Fruit fly (Drosophila melanogaster): ENCODE data around the gene zfh1.

The zfh1 gene

dm6 chr3R:30820707-30821319 lies 55.1 kb downstream of the zfh1 start:
- TF ChIP-seq Rel (GFP tag; optimal IDR thresholded peaks at IDR 0.05): no peak
- TF ChIP-seq Rel (tag; optimal IDR thresholded peaks at IDR 0.05): no peak
- TF ChIP-seq usp (GFP tag; optimal IDR thresholded peaks at IDR 0.05): no peak
- TF ChIP-seq br (GFP tag; optimal IDR thresholded peaks at IDR 0.05): no peak
- no peak for TF ChIP-seq tai (GFP tag; optimal IDR thresholded peaks at IDR 0.05)
- TF ChIP-seq ey (GFP tag; optimal IDR thresholded peaks at IDR 0.05): no peak
- no peak for TF ChIP-seq Dif (GFP tag; optimal IDR thresholded peaks at IDR 0.05; ENCODE audit: partially characterized antibody)
- TF ChIP-seq fru (GFP tag; optimal IDR thresholded peaks at IDR 0.05): no peak
- TF ChIP-seq OdsH (GFP tag; optimal IDR thresholded peaks at IDR 0.05): no peak
- no peak for TF ChIP-seq Hr83 (GFP tag; optimal IDR thresholded peaks at IDR 0.05; ENCODE audit: poor library complexity, severe bottlenecking)
- TF ChIP-seq dl (GFP tag; optimal IDR thresholded peaks at IDR 0.05; ENCODE audit: insufficient read depth in 1 of 2, partially characterized antibody in 2 of 2): no peak

dm6 chr3R:30821968-30822449 lies 56.3 kb downstream of the zfh1 start:
- no peak for TF ChIP-seq N (GFP tag; optimal IDR thresholded peaks at IDR 0.05)
- TF ChIP-seq fru (GFP tag; optimal IDR thresholded peaks at IDR 0.05): peak; percentile 10
- no peak for TF ChIP-seq GATAd (GFP tag; optimal IDR thresholded peaks at IDR 0.05)
- TF ChIP-seq lola (GFP tag; optimal IDR thresholded peaks at IDR 0.05): no peak
- peak; percentile 62 for TF ChIP-seq Dif (GFP tag; optimal IDR thresholded peaks at IDR 0.05; ENCODE audit: partially characterized antibody)
- no peak for TF ChIP-seq foxo (GFP tag; optimal IDR thresholded peaks at IDR 0.05)
- TF ChIP-seq CG32264 (GFP tag; optimal IDR thresholded peaks at IDR 0.05): no peak
- TF ChIP-seq h (GFP tag; optimal IDR thresholded peaks at IDR 0.05): no peak
- no peak for TF ChIP-seq sage (GFP tag; optimal IDR thresholded peaks at IDR 0.05)
- TF ChIP-seq jim (GFP tag; optimal IDR thresholded peaks at IDR 0.05): no peak
- TF ChIP-seq rgr (GFP tag; optimal IDR thresholded peaks at IDR 0.05): no peak
- TF ChIP-seq Hnf4 (GFP tag; optimal IDR thresholded peaks at IDR 0.05): no peak
- TF ChIP-seq ey (GFP tag; optimal IDR thresholded peaks at IDR 0.05): no peak
- no peak for TF ChIP-seq Mio (GFP tag; optimal IDR thresholded peaks at IDR 0.05)
- TF ChIP-seq woc (GFP tag; optimal IDR thresholded peaks at IDR 0.05): no peak
- peak; percentile 75 for TF ChIP-seq Rel (GFP tag; optimal IDR thresholded peaks at IDR 0.05)
- TF ChIP-seq Rel (tag; optimal IDR thresholded peaks at IDR 0.05): peak; percentile 99
- TF ChIP-seq Hr78 (GFP tag; optimal IDR thresholded peaks at IDR 0.05): no peak
- no peak for TF ChIP-seq sv (GFP tag; optimal IDR thresholded peaks at IDR 0.05)
- TF ChIP-seq Vsx2 (GFP tag; optimal IDR thresholded peaks at IDR 0.05; ENCODE audit: partially characterized antibody): peak; percentile 4
- TF ChIP-seq usp (GFP tag; optimal IDR thresholded peaks at IDR 0.05): no peak
- TF ChIP-seq dsf (GFP tag; optimal IDR thresholded peaks at IDR 0.05; ENCODE audit: borderline replicate concordance): no peak
- no peak for TF ChIP-seq dmrt93B (GFP tag; optimal IDR thresholded peaks at IDR 0.05)
- TF ChIP-seq psq (GFP tag; optimal IDR thresholded peaks at IDR 0.05): no peak
- no peak for TF ChIP-seq Hr83 (GFP tag; optimal IDR thresholded peaks at IDR 0.05; ENCODE audit: poor library complexity, severe bottlenecking)
- no peak for TF ChIP-seq CG9705 (GFP tag; optimal IDR thresholded peaks at IDR 0.05)
- TF ChIP-seq brk (GFP tag; optimal IDR thresholded peaks at IDR 0.05): no peak
- no peak for TF ChIP-seq Abd-B (GFP tag; optimal IDR thresholded peaks at IDR 0.05)
- TF ChIP-seq pan (optimal IDR thresholded peaks at IDR 0.05): no peak
- no peak for TF ChIP-seq Jra (GFP tag; optimal IDR thresholded peaks at IDR 0.05)
- TF ChIP-seq Sp1 (GFP tag; optimal IDR thresholded peaks at IDR 0.05): no peak
- no peak for TF ChIP-seq Dfd (GFP tag; optimal IDR thresholded peaks at IDR 0.05)
- TF ChIP-seq dl (GFP tag; optimal IDR thresholded peaks at IDR 0.05; ENCODE audit: insufficient read depth in 1 of 2, partially characterized antibody in 2 of 2): peak in 1 of 2 experiments; percentile 68
- TF ChIP-seq OdsH (GFP tag; optimal IDR thresholded peaks at IDR 0.05): no peak
- TF ChIP-seq br (GFP tag; optimal IDR thresholded peaks at IDR 0.05): no peak

dm6 chr3R:30827544-30827943 lies 61.8 kb downstream of the zfh1 start, which contains the start of gene CG15544:
TSS of gene CG15544 (plus strand) at chr3R:30827819.
- TF ChIP-seq psq (GFP tag; optimal IDR thresholded peaks at IDR 0.05): peak; percentile 3
- peak; percentile 74 for TF ChIP-seq Vsx2 (GFP tag; optimal IDR thresholded peaks at IDR 0.05; ENCODE audit: partially characterized antibody)
- peak in 1 of 2 experiments; percentile 49 for TF ChIP-seq dl (GFP tag; optimal IDR thresholded peaks at IDR 0.05; ENCODE audit: insufficient read depth in 1 of 2, partially characterized antibody in 2 of 2)
- TF ChIP-seq foxo (GFP tag; optimal IDR thresholded peaks at IDR 0.05): no peak
- TF ChIP-seq Dif (GFP tag; optimal IDR thresholded peaks at IDR 0.05; ENCODE audit: partially characterized antibody): peak; percentile 5

Data from whole organism, wandering third instar larva.